Fruit fly (Drosophila melanogaster): ENCODE data around the gene CG33301.

DNA sequence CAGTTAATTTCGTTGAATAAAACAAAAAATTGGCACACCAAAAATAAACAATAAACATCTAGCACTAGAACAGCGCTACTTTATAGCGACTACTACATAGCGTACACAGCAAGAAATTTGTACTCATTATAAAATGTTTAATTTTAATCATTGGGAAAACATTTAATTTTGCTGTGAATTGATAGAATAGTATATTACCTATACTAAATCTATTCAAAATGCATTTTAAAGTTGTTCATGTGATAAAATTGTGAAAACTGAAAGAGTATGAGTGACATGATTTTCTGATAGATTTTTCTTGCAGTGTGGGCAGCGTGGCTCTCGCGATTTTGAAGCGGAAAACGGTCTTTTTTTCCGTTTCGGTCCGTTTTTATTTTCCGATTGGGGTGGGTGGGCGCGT is 11.9 kb downstream of the CG33301 start:
- TF ChIP-seq CG10274 (GFP tag; optimal IDR thresholded peaks at IDR 0.05): no peak
- 0 out of 2 replicates have a peak, but pooled peaks have one; percentile 13 for TF ChIP-seq E2f1 (GFP tag; IDR thresholded peaks at IDR 0.05)
- no peak for TF ChIP-seq Usf (GFP tag; optimal IDR thresholded peaks at IDR 0.05)
- no peak for TF ChIP-seq Side (GFP tag; optimal IDR thresholded peaks at IDR 0.05)

Measured in whole organism, embryonic.